Worm (Caenorhabditis elegans) whole organism, midembryonic: ENCODE measurements around the gene mec-9.

Source experiments
- T22C8.4 ChIP-seq: fragments of 200-800 bp; sonication (Bioruptor generic); IDR thresholded peaks from 2 replicates; pipeline ENCODE4 v1.3.6; 2022; ENCODE audit warnings: missing genetic modification characterization, missing compliant biosample characterization
- cog-1 ChIP-seq: sonication (generic microtip); optimal IDR thresholded peaks from 2 replicates; lab custom pipeline; 2016; ENCODE audit warnings: missing genetic modification characterization, missing compliant biosample characterization
- flt-1 ChIP-seq: fragments of 200-800 bp; sonication (Bioruptor generic); IDR thresholded peaks from 2 replicates; pipeline ENCODE4 v1.3.6; 2022; ENCODE audit warnings: missing genetic modification characterization, missing compliant biosample characterization
- klf-2 ChIP-seq: fragments of 200-800 bp; sonication (Bioruptor generic); conservative IDR thresholded peaks from 2 replicates; pipeline ENCODE4 v1.3.6; 2022; ENCODE audit warnings: missing genetic modification reagents, missing genetic modification characterization, missing compliant biosample characterization
- med-1 ChIP-seq: sonication (generic microtip); optimal IDR thresholded peaks from 2 replicates; lab custom pipeline; 2017; ENCODE audit warnings: missing genetic modification characterization, mild to moderate bottlenecking, missing compliant biosample characterization, antibody characterized with exemption, missing genetic modification reagents; ENCODE audit not compliant: insufficient read depth
- ref-1 ChIP-seq: fragments of 200-800 bp; sonication (Bioruptor generic); conservative IDR thresholded peaks from 2 replicates; pipeline ENCODE4 v1.3.6; 2022; ENCODE audit warnings: missing genetic modification reagents, missing genetic modification characterization, missing compliant biosample characterization
- tab-1 ChIP-seq: fragments of 200-800 bp; sonication (Bioruptor generic); IDR thresholded peaks from 2 replicates; pipeline ENCODE4 v1.3.6; 2022; ENCODE audit warnings: missing genetic modification characterization, missing compliant biosample characterization
- ztf-23 ChIP-seq: fragments of 200-800 bp; sonication (Bioruptor generic); IDR thresholded peaks from 2 replicates; pipeline ENCODE4 v1.3.6; 2022; ENCODE audit warnings: missing genetic modification reagents, missing genetic modification characterization, missing compliant biosample characterization
- ztf-29 ChIP-seq: fragments of 200-800 bp; sonication (Bioruptor generic); IDR thresholded peaks from 2 replicates; pipeline ENCODE4 v1.3.6; 2022; ENCODE audit warnings: missing genetic modification reagents, missing genetic modification characterization, missing compliant biosample characterization

DNA sequence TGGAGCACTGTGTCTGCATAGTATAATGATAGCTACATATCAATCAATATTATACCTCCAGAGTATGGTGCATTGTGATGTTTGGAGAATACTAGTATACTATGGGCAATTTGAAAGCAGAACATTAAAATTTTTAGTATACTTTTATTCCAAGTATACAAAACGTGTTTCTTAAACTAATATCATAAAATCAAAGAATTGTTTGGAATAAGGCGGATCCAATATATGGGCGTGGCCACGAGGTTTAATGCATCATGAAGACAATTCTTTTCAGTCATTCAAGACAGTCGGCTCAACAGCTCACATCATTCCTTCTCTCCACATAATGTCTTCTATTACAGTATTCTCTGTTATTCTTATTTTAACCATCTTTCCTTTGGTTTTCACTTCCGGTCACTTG is 35.1 kb downstream of the mec-9 start, which contains the start of gene sdz-31:
- no peak for TF ChIP-seq klf-2 (GFP tag; lab: Robert Waterston, UW)
- no peak for TF ChIP-seq ztf-29 (GFP tag; lab: Robert Waterston, UW)
- TF ChIP-seq flt-1 (GFP tag; lab: Robert Waterston, UW) = no peak
- TF ChIP-seq T22C8.4 (GFP tag; lab: Robert Waterston, UW) = no peak
- no peak for TF ChIP-seq ref-1 (GFP tag; lab: Robert Waterston, UW)
- no peak for TF ChIP-seq med-1
- no peak for TF ChIP-seq tab-1
- TF ChIP-seq cog-1 (tag; lab: Kevin White, UChicago) = no peak
- TF ChIP-seq ztf-23 (GFP tag; lab: Robert Waterston, UW) = no peak
